Fruit fly (Drosophila melanogaster): Measurements from ENCODE around the gene CG42585.
"Not testable (repeated sequence)": the region's sequence is repeated elsewhere in the genome, so short reads cannot be mapped to it uniquely, and the experiment has no call there.

CG42585 gene

DNA sequence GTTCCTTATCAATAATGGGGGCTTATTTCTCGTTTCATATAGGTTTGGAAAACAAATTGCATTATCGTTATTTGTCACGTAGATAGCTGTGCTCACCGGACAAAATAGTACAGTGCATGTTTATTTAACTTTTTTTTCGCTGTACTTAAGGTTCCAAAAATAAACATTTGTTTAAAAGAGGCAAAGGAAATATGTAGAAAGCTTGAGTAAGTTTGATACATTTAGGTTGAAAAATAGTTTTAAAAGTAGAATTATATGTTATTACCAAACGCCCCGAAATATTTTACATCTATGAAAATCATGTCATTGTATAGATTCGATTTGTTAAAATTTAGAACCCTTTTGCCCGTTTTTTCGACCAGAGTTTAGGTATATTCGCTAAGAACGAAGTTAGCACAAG is at the start of gene CG42585:
Gene CG42585 (plus strand): TSS at position 301 of the 400 bp plus-strand sequence.
- TF ChIP-seq insv, Myc, ttk (optimal IDR thresholded peaks at IDR 0.05): not testable (repeated sequence)

DNA sequence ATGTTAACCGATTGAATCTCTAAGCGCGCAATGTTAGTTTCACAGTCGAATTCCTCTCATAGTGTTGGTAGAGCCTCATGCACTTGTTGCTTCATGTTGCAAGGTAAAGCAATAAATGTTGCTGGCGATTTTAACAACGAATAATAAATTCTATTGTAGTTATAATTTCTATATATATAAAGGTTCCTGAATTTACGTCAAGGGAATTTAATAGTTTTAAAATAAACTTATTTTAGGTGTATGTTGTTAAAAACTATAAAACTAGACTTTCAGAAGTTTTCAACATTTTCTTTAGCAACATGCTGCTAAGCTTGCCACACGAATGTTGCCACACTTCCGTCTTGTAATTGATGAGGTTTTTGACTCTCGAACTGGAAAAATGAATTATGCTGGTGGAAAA is 49.4 kb upstream of the CG42585 start:
- no peak for TF ChIP-seq Myc (optimal IDR thresholded peaks at IDR 0.05)
- TF ChIP-seq Sin3A (optimal IDR thresholded peaks at IDR 0.05) = no peak
- TF ChIP-seq ttk (optimal IDR thresholded peaks at IDR 0.05) = no peak
- no peak for TF ChIP-seq psq (optimal IDR thresholded peaks at IDR 0.05)

DNA sequence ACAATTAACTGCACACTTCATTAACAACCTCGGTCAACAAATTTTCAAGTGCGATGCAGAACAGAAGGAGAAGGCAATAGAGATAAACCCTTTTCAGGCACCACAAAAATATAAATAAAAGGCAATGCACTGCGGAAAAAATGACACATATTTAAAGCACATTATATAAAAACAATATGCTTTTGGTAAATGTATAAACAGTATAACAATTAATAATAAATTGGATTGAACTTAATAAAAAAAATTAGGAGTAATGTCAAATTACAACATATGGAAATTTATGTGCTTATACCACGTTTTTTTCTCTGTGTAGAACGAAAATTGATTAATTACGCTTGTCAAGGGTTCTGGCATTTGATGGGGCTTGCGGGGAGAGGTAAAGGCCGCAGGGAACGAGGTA is 48.9 kb upstream of the CG42585 start:
- TF ChIP-seq Sin3A (optimal IDR thresholded peaks at IDR 0.05) (no peak), ttk (optimal IDR thresholded peaks at IDR 0.05) (no peak), Myc (optimal IDR thresholded peaks at IDR 0.05) (no peak), insv (optimal IDR thresholded peaks at IDR 0.05) (no peak), psq (optimal IDR thresholded peaks at IDR 0.05) (no peak), h (optimal IDR thresholded peaks at IDR 0.05) (no peak)

DNA sequence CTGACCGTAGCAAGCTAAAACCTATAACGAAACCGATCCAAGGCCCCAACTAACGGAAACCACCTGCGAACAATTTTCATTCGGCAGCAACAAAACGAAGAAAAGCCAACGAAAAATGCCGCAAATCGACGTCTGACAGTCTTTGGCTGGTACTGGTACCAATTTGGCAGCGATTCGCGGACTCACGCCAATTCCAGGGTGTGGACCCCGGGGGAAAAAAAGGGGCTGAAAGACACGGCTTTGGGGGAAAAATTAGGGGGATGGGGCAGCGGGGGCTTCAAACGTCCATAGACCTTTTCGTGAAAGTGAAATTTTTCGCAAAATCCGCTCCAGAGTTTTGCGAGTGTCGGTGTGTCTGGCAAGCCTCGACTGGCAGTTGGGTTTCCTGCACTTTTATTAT is 46.1 kb upstream of the CG42585 start:
- no peak for TF ChIP-seq Sin3A (optimal IDR thresholded peaks at IDR 0.05)
- TF ChIP-seq Myc (optimal IDR thresholded peaks at IDR 0.05) = no peak
- no peak for TF ChIP-seq h (optimal IDR thresholded peaks at IDR 0.05)
- no peak for TF ChIP-seq psq (optimal IDR thresholded peaks at IDR 0.05)
- no peak for TF ChIP-seq insv (optimal IDR thresholded peaks at IDR 0.05)
- no peak for TF ChIP-seq ttk (optimal IDR thresholded peaks at IDR 0.05)

DNA sequence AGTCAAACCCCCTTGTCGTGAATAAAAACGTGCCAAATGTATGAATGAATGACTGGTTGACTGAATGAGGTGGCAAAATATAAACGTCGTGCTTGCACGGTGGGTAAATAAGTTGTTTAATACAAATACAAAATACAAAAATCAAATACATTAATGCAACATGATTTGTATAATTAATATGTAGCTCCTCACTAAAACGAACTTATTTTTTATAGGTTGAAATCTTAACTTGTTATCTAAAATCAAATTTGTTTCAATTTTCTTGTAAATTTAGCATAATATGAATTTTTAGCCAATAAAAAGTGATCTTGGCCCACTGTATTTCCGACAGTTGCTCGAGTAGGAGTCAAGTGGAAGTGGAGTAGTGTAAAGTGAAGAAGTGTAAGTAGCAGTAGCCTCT is 41.8 kb upstream of the CG42585 start:
- no peak for TF ChIP-seq insv (optimal IDR thresholded peaks at IDR 0.05)
- no peak for TF ChIP-seq Sin3A (optimal IDR thresholded peaks at IDR 0.05)
- no peak for TF ChIP-seq psq (optimal IDR thresholded peaks at IDR 0.05)
- TF ChIP-seq Myc (optimal IDR thresholded peaks at IDR 0.05) = no peak
- TF ChIP-seq ttk (optimal IDR thresholded peaks at IDR 0.05) = no peak
- TF ChIP-seq h (optimal IDR thresholded peaks at IDR 0.05) = no peak

DNA sequence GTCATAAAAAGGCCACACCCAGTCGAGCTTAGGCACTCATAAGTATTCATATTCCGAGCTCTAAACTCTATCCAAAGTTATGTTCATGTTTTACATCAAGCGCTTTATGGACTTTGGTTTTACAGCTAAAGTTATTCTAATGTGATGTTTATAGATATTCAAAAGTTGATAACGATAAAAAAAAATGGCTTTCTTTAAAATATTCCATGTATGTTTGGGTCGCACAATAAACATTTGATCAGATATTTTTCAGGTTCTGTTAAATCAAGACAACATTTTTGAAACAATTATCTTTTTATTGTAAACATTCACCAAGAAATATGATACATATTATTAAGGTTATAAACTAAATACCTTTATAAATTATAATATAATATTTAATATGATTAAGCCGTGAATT is 40.7 kb upstream of the CG42585 start:
- TF ChIP-seq psq (optimal IDR thresholded peaks at IDR 0.05) (no peak), Sin3A (optimal IDR thresholded peaks at IDR 0.05) (no peak), ttk (optimal IDR thresholded peaks at IDR 0.05) (no peak), h (optimal IDR thresholded peaks at IDR 0.05) (no peak), Myc (optimal IDR thresholded peaks at IDR 0.05) (no peak), insv (optimal IDR thresholded peaks at IDR 0.05) (no peak)

DNA sequence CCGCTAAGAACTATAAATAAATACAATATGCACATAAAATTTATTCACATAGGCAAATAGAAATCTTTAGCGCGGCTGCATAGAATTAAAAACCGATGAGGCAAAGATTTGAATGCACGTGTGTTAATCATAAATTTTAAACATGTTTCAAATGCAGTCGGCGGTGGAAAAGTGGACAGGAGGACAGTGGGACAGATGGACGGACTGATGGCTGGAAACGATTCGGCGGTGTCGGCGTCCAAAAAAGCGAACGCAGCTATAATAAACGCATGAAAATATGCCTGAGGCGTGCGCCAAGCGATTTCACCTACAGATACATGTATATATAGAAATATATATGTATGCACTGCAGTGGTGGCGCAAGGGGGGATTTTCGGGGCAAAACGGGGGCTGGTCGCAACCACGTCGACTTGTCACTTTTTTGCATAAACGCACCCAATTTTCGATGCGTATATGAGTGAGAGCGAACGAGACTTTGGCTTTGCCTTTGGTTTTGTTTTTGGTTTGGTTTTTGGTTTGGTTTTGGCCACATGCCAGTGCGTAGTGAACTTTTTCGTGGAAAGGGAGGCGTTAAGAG is 40.1 kb upstream of the CG42585 start:
- TF ChIP-seq ttk (optimal IDR thresholded peaks at IDR 0.05) (no peak), insv (optimal IDR thresholded peaks at IDR 0.05) (no peak), psq (optimal IDR thresholded peaks at IDR 0.05) (no peak), Sin3A (optimal IDR thresholded peaks at IDR 0.05) (no peak), Myc (optimal IDR thresholded peaks at IDR 0.05) (no peak)

DNA sequence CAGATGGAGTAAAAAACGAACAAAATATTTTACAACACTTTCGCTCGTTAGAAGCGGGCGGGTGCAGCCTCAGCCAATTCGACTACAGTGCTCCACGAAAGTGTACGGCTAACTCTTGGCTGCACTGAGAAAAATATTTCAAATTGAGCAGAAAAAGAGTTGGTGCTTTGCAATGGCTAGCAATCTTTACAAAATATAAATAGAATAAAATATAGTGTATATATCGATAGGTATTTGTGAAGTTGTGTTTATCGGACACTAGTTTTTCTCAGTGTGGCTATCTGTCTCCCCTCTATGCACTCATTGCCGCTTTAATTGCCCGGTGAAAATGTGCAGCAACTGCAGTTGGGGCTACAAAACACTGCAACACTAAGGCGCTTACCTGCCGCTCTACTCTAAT is 38.2 kb upstream of the CG42585 start:
- no peak for TF ChIP-seq Myc (optimal IDR thresholded peaks at IDR 0.05)
- no peak for TF ChIP-seq psq (optimal IDR thresholded peaks at IDR 0.05)
- TF ChIP-seq Sin3A (optimal IDR thresholded peaks at IDR 0.05) = no peak
- no peak for TF ChIP-seq insv (optimal IDR thresholded peaks at IDR 0.05)
- no peak for TF ChIP-seq h (optimal IDR thresholded peaks at IDR 0.05)
- no peak for TF ChIP-seq ttk (optimal IDR thresholded peaks at IDR 0.05)

DNA sequence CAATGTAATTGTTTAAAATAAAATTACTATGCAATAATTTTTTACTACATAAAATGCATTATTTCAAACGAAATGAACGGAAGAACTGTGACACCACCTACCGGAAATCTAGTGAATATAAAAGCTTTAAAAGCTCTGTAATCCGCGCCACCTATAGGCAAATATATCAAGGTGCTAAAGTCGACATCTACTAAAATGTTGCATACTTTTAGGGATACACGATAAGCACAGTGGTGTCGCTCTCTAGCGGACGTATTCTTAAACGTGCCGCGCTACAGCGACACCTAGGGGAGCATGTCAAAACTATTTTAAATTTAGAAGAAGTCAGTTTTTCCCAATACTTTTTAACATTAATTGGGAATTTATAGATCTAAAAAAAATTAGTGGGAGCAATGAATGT is 33.5 kb upstream of the CG42585 start:
- TF ChIP-seq Sin3A (optimal IDR thresholded peaks at IDR 0.05) = no peak
- TF ChIP-seq insv (optimal IDR thresholded peaks at IDR 0.05) = no peak
- no peak for TF ChIP-seq ttk (optimal IDR thresholded peaks at IDR 0.05)
- no peak for TF ChIP-seq psq (optimal IDR thresholded peaks at IDR 0.05)
- no peak for TF ChIP-seq Myc (optimal IDR thresholded peaks at IDR 0.05)
- no peak for TF ChIP-seq h (optimal IDR thresholded peaks at IDR 0.05)

DNA sequence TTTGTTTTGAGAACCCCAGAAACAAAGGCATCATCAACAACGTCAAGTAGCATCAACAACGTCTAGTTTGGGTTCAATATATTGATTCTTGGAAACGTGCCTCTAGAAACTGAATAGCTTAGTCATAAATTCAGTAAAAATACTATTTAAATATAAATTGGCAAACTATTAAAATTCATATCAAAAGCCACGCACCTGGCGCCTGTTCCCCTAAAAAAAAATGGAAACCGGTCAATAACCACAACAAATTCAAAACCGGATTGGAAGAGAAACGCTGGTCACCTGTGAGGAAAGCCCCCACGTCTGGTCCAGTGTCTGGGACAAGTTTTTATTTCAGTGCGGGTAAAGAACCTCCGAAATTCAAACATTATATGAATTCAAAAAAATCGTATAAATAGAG is 27.5 kb upstream of the CG42585 start, which contains the start of gene CG15282:
Gene CG15282 (plus strand): TSS at position 227 of the 400 bp plus-strand sequence.
- TF ChIP-seq insv (optimal IDR thresholded peaks at IDR 0.05) (no peak), h (optimal IDR thresholded peaks at IDR 0.05) (no peak), Sin3A (optimal IDR thresholded peaks at IDR 0.05) (no peak), Myc (optimal IDR thresholded peaks at IDR 0.05) (no peak), psq (optimal IDR thresholded peaks at IDR 0.05) (no peak), ttk (optimal IDR thresholded peaks at IDR 0.05) (no peak)

DNA sequence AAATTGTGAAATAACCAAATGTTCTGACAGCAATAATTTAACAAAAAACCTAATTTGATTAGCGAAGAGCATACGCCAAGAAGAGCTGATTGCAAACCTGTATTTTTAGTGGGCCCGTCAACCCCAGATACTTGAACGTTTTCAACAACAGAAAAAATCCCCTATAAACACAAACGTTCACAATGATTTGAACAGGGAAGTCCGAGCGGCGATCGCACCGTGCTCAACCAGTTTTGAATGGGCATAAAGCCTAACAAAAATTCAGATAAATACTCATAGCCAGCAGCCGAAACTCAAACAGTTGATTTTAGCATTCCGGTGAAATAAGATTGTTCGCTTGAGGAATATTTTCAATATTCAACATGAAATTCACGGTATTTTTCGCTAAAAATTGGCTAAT is 26.2 kb upstream of the CG42585 start, which contains the start of gene CG34165:
Gene CG34165 (plus strand): TSS at position 284 of the 400 bp plus-strand sequence.
- no peak for TF ChIP-seq insv (optimal IDR thresholded peaks at IDR 0.05)
- TF ChIP-seq h (optimal IDR thresholded peaks at IDR 0.05) = no peak
- TF ChIP-seq ttk (optimal IDR thresholded peaks at IDR 0.05) = no peak
- no peak for TF ChIP-seq psq (optimal IDR thresholded peaks at IDR 0.05)
- no peak for TF ChIP-seq Sin3A (optimal IDR thresholded peaks at IDR 0.05)
- no peak for TF ChIP-seq Myc (optimal IDR thresholded peaks at IDR 0.05)

DNA sequence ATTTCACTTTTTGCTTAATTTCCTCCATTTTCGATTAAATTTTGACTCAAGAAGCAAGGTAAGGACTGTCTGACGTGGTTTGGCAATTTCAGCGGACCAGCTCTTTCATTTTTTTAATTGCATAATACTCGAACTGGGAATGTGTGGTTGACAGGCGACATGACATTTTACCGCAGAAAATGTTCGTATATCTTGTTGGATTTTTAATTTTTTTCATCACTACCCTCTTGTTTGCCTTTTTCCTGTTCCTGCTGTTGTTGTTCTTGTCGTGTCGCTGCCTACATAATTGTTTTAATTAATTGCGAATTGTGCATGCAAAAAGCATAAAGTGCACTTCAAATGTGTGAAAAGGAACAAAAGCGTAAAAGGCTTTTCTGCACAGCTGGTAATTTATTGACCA is 9.6 kb upstream of the CG42585 start, which contains the start of gene CG42685:
Gene CG42685 (minus strand): TSS at position 101 of the 400 bp plus-strand sequence.
- TF ChIP-seq Myc (optimal IDR thresholded peaks at IDR 0.05) (no peak), Sin3A (optimal IDR thresholded peaks at IDR 0.05) (no peak), h (optimal IDR thresholded peaks at IDR 0.05) (no peak), psq (optimal IDR thresholded peaks at IDR 0.05) (no peak), ttk (optimal IDR thresholded peaks at IDR 0.05) (no peak), insv (optimal IDR thresholded peaks at IDR 0.05) (no peak)

DNA sequence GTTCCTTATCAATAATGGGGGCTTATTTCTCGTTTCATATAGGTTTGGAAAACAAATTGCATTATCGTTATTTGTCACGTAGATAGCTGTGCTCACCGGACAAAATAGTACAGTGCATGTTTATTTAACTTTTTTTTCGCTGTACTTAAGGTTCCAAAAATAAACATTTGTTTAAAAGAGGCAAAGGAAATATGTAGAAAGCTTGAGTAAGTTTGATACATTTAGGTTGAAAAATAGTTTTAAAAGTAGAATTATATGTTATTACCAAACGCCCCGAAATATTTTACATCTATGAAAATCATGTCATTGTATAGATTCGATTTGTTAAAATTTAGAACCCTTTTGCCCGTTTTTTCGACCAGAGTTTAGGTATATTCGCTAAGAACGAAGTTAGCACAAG is 4.2 kb upstream of the CG42585 start, which contains the start of gene CG31835:
Gene CG31835 (plus strand): TSS at position 301 of the 400 bp plus-strand sequence.
- not testable (repeated sequence) for TF ChIP-seq ttk, psq, Sin3A (optimal IDR thresholded peaks at IDR 0.05)
